Worm (Caenorhabditis elegans) whole organism, L2 larva: Measurements from ENCODE around the gene cysl-3.

ENCODE experiments used
- ama-1 ChIP-seq: fragments of 150-350 bp; optimal IDR thresholded peaks from 2 replicates; lab custom pipeline; 2018; ENCODE audit warnings: inconsistent platforms
- elt-1 ChIP-seq: fragments of 150-350 bp; optimal IDR thresholded peaks from 2 replicates; lab custom pipeline; 2014; ENCODE audit warnings: missing biosample characterization, missing genetic modification characterization
- elt-3 ChIP-seq: sonication (generic microtip); optimal IDR thresholded peaks from 2 replicates; lab custom pipeline; 2017; ENCODE audit warnings: missing biosample characterization, missing genetic modification characterization
- lin-39 ChIP-seq: fragments of 150-350 bp; optimal IDR thresholded peaks from 2 replicates; lab custom pipeline; 2014; ENCODE audit warnings: missing biosample characterization, missing genetic modification reagents, missing genetic modification characterization
- mdl-1 ChIP-seq, 2 experiments: fragments of 150-350 bp in 1 of 2; sonication (generic microtip) in 1 of 2; optimal IDR thresholded peaks; 2 replicates each; lab custom pipeline; 2017; ENCODE audit warnings: missing biosample characterization in 2 of 2, missing genetic modification characterization in 2 of 2
- nhr-237 ChIP-seq: fragments of 150-350 bp; optimal IDR thresholded peaks from 2 replicates; lab custom pipeline; 2014; ENCODE audit warnings: missing biosample characterization, missing genetic modification characterization
- sem-4 ChIP-seq: fragments of 150-350 bp; optimal IDR thresholded peaks from 2 replicates; lab custom pipeline; 2014; ENCODE audit warnings: missing biosample characterization, missing genetic modification reagents, missing genetic modification characterization
- skn-1 ChIP-seq: sonication (generic microtip); optimal IDR thresholded peaks from 2 replicates; lab custom pipeline; 2017; ENCODE audit warnings: missing biosample characterization, missing genetic modification characterization
- snpc-4 ChIP-seq: fragments of 150-350 bp; optimal IDR thresholded peaks from 2 replicates; lab custom pipeline; 2014; ENCODE audit warnings: missing biosample characterization, missing genetic modification characterization
- unc-55 ChIP-seq: fragments of 150-350 bp; sonication (generic microtip); optimal IDR thresholded peaks from 3 replicates; lab custom pipeline; 2014; ENCODE audit warnings: missing biosample characterization, missing genetic modification reagents, missing genetic modification characterization
- unc-62 ChIP-seq: fragments of 150-350 bp; optimal IDR thresholded peaks from 2 replicates; lab custom pipeline; 2014; ENCODE audit warnings: missing biosample characterization, missing genetic modification reagents, missing genetic modification characterization

ce11 chrV:3805499-3805898 lies 29.6 kb upstream of the cysl-3 start, which contains the start of gene R08F11.4:
- TF ChIP-seq elt-1 (no peak), snpc-4 (tag; lab: Kevin White, UChicago) (no peak), skn-1 (tag; lab: Kevin White, UChicago) (no peak), elt-3 (no peak), unc-62 (GFP tag; lab: Kevin White, UChicago) (no peak), ama-1 (lab: Kevin White, UChicago) (no peak), nhr-237 (tag; lab: Kevin White, UChicago) (no peak), unc-55 (GFP tag; lab: Kevin White, UChicago) (no peak), sem-4 (tag; lab: Kevin White, UChicago) (no peak), lin-39 (no peak), mdl-1 (tag; optimal IDR thresholded peaks at IDR 0.05; lab: Kevin White, UChicago) (no peak)
